Worm (Caenorhabditis elegans) whole organism, early embryonic: ENCODE measurements around the gene C36B7.1.

ENCODE experiments used
- B0310.2 ChIP-seq: sonication (generic microtip); optimal IDR thresholded peaks from 2 replicates; lab custom pipeline; 2016; ENCODE audit warnings: mild to moderate bottlenecking, missing genetic modification characterization, missing compliant biosample characterization
- F13C5.2 ChIP-seq: sonication (generic microtip); optimal IDR thresholded peaks from 2 replicates; lab custom pipeline; 2017; ENCODE audit warnings: mild to moderate bottlenecking, missing genetic modification characterization, inconsistent platforms, missing compliant biosample characterization
- aly-1 ChIP-seq: sonication (generic microtip); optimal IDR thresholded peaks from 2 replicates; lab custom pipeline; 2016; ENCODE audit warnings: missing genetic modification characterization, missing compliant biosample characterization
- ama-1 ChIP-seq: fragments of 150-350 bp; optimal IDR thresholded peaks from 2 replicates; lab custom pipeline; 2014
- ceh-13 ChIP-seq: fragments of 200-800 bp; sonication (Bioruptor generic); optimal IDR thresholded peaks from 2 replicates; lab custom pipeline; 2018; ENCODE audit warnings: mild to moderate bottlenecking, missing genetic modification characterization, missing compliant biosample characterization
- ceh-36 ChIP-seq: sonication (generic microtip); optimal IDR thresholded peaks from 2 replicates; lab custom pipeline; 2016; ENCODE audit warnings: missing genetic modification characterization, inconsistent platforms, missing compliant biosample characterization
- ets-7 ChIP-seq: sonication (generic microtip); optimal IDR thresholded peaks from 2 replicates; lab custom pipeline; 2016; ENCODE audit warnings: missing genotype, missing genetic modification characterization, missing compliant biosample characterization
- flt-1 ChIP-seq: fragments of 200-800 bp; sonication (Bioruptor generic); IDR thresholded peaks from 2 replicates; pipeline ENCODE4 v1.3.6; 2022; ENCODE audit warnings: missing genetic modification characterization, missing compliant biosample characterization
- hmbx-1 ChIP-seq: sonication (generic microtip); optimal IDR thresholded peaks from 2 replicates; lab custom pipeline; 2016; ENCODE audit warnings: mild to moderate bottlenecking, missing genetic modification characterization, missing compliant biosample characterization
- hmg-4 ChIP-seq: fragments of 200-800 bp; sonication (Bioruptor generic); optimal IDR thresholded peaks from 2 replicates; lab custom pipeline; 2018; ENCODE audit warnings: mild to moderate bottlenecking, missing genetic modification characterization, missing compliant biosample characterization
- hnd-1 ChIP-seq: sonication (generic microtip); optimal IDR thresholded peaks from 2 replicates; lab custom pipeline; 2016; ENCODE audit warnings: missing genetic modification characterization, missing compliant biosample characterization
- pes-1 ChIP-seq: fragments of 200-800 bp; sonication (Bioruptor generic); IDR thresholded peaks from 2 replicates; pipeline ENCODE4 v1.3.6; 2022; ENCODE audit warnings: missing genetic modification reagents, missing genetic modification characterization, missing compliant biosample characterization
- scrt-1 ChIP-seq: fragments of 200-800 bp; sonication (Bioruptor generic); IDR thresholded peaks from 2 replicates; pipeline ENCODE4 v1.3.6; 2022; ENCODE audit warnings: missing genetic modification characterization, missing compliant biosample characterization
- sea-1 ChIP-seq: fragments of 200-800 bp; sonication (Bioruptor generic); conservative IDR thresholded peaks from 2 replicates; pipeline ENCODE4 v1.3.6; 2022; ENCODE audit warnings: missing genetic modification characterization, missing compliant biosample characterization
- tbx-11 ChIP-seq: fragments of 200-800 bp; sonication (Bioruptor generic); IDR thresholded peaks from 2 replicates; pipeline ENCODE4 v1.3.6; 2022; ENCODE audit warnings: missing genetic modification characterization, missing compliant biosample characterization
- tbx-37 ChIP-seq: fragments of 200-800 bp; sonication (Bioruptor generic); conservative IDR thresholded peaks from 2 replicates; pipeline ENCODE4 v1.3.6; 2022; ENCODE audit warnings: missing genetic modification reagents, missing genetic modification characterization, missing compliant biosample characterization
- tra-4 ChIP-seq: sonication (generic microtip); optimal IDR thresholded peaks from 2 replicates; lab custom pipeline; 2017; ENCODE audit warnings: missing genetic modification characterization, missing compliant biosample characterization

Gene C36B7.1

DNA sequence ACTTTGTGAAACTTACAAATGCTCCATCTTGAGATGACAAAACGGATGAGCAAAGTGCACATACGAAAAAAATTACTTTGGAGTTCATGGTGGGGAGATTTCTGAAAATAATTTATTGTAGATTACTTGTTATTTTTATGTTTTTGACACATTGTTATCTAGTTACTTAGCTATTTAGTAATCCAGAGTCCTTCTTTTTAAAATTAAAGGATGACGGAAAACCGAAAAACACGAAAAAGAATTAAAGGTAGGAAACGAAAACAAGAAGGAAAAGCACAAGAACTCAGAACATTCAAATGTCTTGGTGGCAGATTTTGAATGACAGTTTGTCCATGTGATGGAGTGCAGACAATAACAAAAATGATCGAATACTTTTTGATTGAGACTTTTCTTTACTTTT lies 4.2 kb downstream of the C36B7.1 start, which contains the start of gene hen-1:
Gene hen-1 (minus strand): TSS at position 101 of the 400 bp plus-strand sequence.
- TF ChIP-seq ceh-36 (tag; lab: Kevin White, UChicago), result no peak
- TF ChIP-seq flt-1 (GFP tag; lab: Robert Waterston, UW), result no peak
- no peak for TF ChIP-seq aly-1 (tag; lab: Kevin White, UChicago)
- no peak for TF ChIP-seq sea-1 (GFP tag; lab: Robert Waterston, UW)
- TF ChIP-seq ama-1 (lab: Kevin White, UChicago), result no peak
- TF ChIP-seq tbx-11, result no peak
- TF ChIP-seq tbx-37 (GFP tag; lab: Robert Waterston, UW), result no peak
- no peak for TF ChIP-seq ets-7 (tag; lab: Kevin White, UChicago)

DNA sequence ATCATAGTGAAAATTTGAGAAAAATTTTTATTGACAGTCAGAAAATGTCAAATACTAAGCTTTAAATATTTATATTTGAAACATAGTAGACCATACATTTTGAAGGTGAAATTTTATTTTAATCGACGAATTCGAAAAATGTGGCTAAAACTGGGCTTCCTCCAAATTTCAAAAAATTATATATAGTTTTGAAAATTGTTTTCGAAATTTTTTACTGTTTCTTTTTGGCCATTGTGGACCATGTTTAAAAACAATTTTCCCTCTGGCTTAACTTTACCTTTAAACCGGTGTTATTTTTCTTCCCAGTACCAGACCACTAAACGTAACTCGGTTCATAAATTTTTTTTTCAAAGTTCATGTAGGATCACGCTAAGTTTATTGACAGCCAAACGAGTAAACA lies 10.0 kb downstream of the C36B7.1 start:
- TF ChIP-seq sea-1 (GFP tag; lab: Robert Waterston, UW) (no peak), hmg-4 (GFP tag; lab: Kevin White, UChicago) (no peak), scrt-1 (GFP tag; lab: Robert Waterston, UW) (no peak), hnd-1 (tag; lab: Kevin White, UChicago) (no peak), hmbx-1 (tag; lab: Kevin White, UChicago) (no peak), ceh-13 (GFP tag; lab: Kevin White, UChicago) (no peak), tbx-11 (no peak), B0310.2 (no peak), pes-1 (GFP tag; lab: Robert Waterston, UW) (no peak), ceh-36 (tag; lab: Kevin White, UChicago) (no peak), aly-1 (tag; lab: Kevin White, UChicago) (no peak), flt-1 (GFP tag; lab: Robert Waterston, UW) (no peak), tbx-37 (GFP tag; lab: Robert Waterston, UW) (no peak), ama-1 (lab: Kevin White, UChicago) (no peak), F13C5.2 (tag; lab: Kevin White, UChicago) (no peak), ets-7 (tag; lab: Kevin White, UChicago) (no peak), tra-4 (tag; lab: Kevin White, UChicago) (no peak)

DNA sequence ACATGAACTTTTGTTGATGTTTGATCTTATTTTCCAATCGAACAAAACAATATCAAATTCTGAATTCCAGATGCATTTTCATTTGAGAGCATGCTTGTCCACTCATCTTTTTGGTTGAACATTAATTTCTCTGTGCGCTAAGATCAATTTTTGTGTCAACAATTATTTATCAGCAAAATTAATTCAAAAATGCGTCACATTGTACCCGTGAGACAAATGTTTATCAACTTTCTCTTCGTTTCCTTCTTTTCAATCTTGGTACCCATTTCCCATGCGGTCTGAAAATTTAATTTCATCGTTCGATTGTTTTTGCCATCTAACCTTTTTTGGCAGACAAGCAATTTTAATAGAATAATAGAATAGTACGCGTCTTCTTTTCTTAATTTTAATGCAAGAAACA lies 11.4 kb downstream of the C36B7.1 start:
- no peak for TF ChIP-seq flt-1 (GFP tag; lab: Robert Waterston, UW)
- no peak for TF ChIP-seq ama-1 (lab: Kevin White, UChicago)
- no peak for TF ChIP-seq B0310.2
- TF ChIP-seq scrt-1 (GFP tag; lab: Robert Waterston, UW), result no peak
- no peak for TF ChIP-seq tbx-11
- TF ChIP-seq pes-1 (GFP tag; lab: Robert Waterston, UW), result no peak
- TF ChIP-seq aly-1 (tag; lab: Kevin White, UChicago), result no peak
- TF ChIP-seq ceh-13 (GFP tag; lab: Kevin White, UChicago), result no peak
- no peak for TF ChIP-seq hnd-1 (tag; lab: Kevin White, UChicago)
- TF ChIP-seq sea-1 (GFP tag; lab: Robert Waterston, UW), result no peak
- no peak for TF ChIP-seq hmg-4 (GFP tag; lab: Kevin White, UChicago)
- no peak for TF ChIP-seq ets-7 (tag; lab: Kevin White, UChicago)
- no peak for TF ChIP-seq F13C5.2 (tag; lab: Kevin White, UChicago)
- no peak for TF ChIP-seq tra-4 (tag; lab: Kevin White, UChicago)

DNA sequence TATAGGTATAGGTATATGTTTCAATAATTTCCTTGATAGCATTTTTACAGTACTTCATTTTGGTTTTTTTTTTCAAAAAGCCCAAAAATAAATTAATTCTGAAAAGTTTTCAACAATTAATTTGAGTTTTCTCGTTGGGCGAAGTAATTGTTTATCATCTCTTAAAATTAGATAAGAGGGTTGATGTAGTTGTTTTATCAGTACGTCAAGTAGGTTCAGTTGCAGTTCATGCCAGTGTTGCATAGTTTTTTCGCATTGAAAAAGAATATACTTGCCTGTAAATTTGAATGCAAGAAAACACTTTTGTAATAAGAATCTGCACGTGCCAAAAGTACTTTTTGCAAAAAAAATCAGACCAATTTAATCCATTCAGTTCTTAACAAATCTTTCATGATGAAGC lies 12.5 kb downstream of the C36B7.1 start:
- TF ChIP-seq hnd-1 (tag; lab: Kevin White, UChicago) (no peak), ets-7 (tag; lab: Kevin White, UChicago) (no peak), ama-1 (lab: Kevin White, UChicago) (no peak), tbx-11 (no peak), pes-1 (GFP tag; lab: Robert Waterston, UW) (no peak), sea-1 (GFP tag; lab: Robert Waterston, UW) (no peak), tra-4 (tag; lab: Kevin White, UChicago) (no peak), aly-1 (tag; lab: Kevin White, UChicago) (no peak), flt-1 (GFP tag; lab: Robert Waterston, UW) (no peak), F13C5.2 (tag; lab: Kevin White, UChicago) (no peak), ceh-13 (GFP tag; lab: Kevin White, UChicago) (no peak), scrt-1 (GFP tag; lab: Robert Waterston, UW) (no peak)

DNA sequence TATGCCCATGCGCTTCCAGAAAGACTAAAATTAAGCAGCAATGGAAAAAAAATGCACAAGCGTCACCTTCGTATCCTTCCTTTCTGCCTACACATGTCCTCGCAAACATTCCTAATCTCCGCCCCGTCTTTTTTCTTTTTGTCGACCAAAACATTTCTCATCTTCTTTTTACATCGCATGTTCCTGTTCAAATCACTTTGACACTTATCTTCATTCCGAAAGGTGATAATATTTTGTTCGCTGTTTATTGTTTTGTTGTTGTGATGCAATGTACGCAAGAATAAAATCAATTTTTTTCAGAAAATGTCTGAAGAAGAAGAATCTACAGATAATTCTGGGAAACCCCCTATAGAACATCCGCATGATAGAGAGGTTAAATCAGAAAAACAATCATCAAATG lies 13.7 kb downstream of the C36B7.1 start, which contains the start of gene ist-1:
Gene ist-1 (plus strand): TSS at position 301 of the 400 bp plus-strand sequence.
- no peak for TF ChIP-seq ets-7 (tag; lab: Kevin White, UChicago)
- TF ChIP-seq aly-1 (tag; lab: Kevin White, UChicago), result no peak

DNA sequence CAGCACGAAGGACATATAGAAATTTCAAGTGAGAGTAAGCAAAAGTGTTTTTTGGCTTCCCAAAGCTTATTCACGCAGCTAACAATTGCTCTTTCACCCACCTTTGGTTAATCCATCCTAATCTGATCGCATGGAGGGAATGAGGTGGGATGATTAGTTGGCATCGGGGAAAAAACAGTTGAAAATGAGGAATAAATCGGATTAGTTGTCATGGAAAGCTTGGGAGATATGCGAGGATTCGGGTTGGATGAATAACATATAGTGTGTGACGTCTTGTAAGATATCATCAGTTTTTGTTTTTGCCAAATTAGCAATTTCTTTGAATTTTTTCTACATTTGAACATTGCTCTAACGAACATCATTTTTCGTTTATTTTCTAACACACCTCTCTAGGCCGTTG lies 15.9 kb downstream of the C36B7.1 start:
- TF ChIP-seq tra-4 (tag; lab: Kevin White, UChicago) (no peak), ets-7 (tag; lab: Kevin White, UChicago) (no peak), ceh-36 (tag; lab: Kevin White, UChicago) (no peak), pes-1 (GFP tag; lab: Robert Waterston, UW) (no peak), B0310.2 (no peak), sea-1 (GFP tag; lab: Robert Waterston, UW) (no peak), hmbx-1 (tag; lab: Kevin White, UChicago) (no peak), ceh-13 (GFP tag; lab: Kevin White, UChicago) (no peak), tbx-11 (no peak), F13C5.2 (tag; lab: Kevin White, UChicago) (no peak), scrt-1 (GFP tag; lab: Robert Waterston, UW) (no peak), aly-1 (tag; lab: Kevin White, UChicago) (no peak), tbx-37 (GFP tag; lab: Robert Waterston, UW) (no peak), hnd-1 (tag; lab: Kevin White, UChicago) (no peak), ama-1 (lab: Kevin White, UChicago) (no peak)

DNA sequence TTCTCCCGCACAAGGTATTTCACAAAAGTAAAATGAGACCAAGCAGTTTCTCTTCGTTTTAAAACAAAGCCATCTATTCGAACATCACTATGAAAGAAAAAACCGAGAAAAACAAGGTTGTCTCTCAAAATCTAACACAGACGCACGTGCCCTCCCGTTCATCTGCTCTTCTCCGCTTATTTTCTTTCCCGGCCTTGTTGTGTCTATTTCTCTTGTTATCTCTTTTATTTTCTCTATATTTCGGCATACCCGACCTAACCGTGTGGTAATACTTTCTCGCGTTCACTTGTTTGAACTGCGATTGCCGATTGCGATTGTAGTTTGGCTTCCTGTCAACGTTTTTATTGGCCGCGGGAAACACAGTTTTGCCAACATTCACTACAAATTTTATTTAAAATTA lies 16.8 kb downstream of the C36B7.1 start:
- TF ChIP-seq B0310.2 (no peak), ets-7 (tag; lab: Kevin White, UChicago) (no peak), hmbx-1 (tag; lab: Kevin White, UChicago) (no peak), pes-1 (GFP tag; lab: Robert Waterston, UW) (no peak), ceh-36 (tag; lab: Kevin White, UChicago) (no peak), flt-1 (GFP tag; lab: Robert Waterston, UW) (no peak)
